Fruit fly (Drosophila melanogaster): Measurements from ENCODE around the gene GstO1.

Gene GstO1

dm6 chr3L:8529701-8530100, 5.0 kb upstream of the GstO1 start:
- TF ChIP-seq cnc (optimal IDR thresholded peaks at IDR 0.05) (no peak), CG11617 (GFP tag; optimal IDR thresholded peaks at IDR 0.05) (no peak), ovo (GFP tag; optimal IDR thresholded peaks at IDR 0.05) (no peak), CG7101 (tag; optimal IDR thresholded peaks at IDR 0.05) (no peak), pad (GFP tag; optimal IDR thresholded peaks at IDR 0.05) (no peak), CG12768 (GFP tag; optimal IDR thresholded peaks at IDR 0.05) (no peak), CG1620 (GFP tag; optimal IDR thresholded peaks at IDR 0.05) (no peak), CG7045 (GFP tag; optimal IDR thresholded peaks at IDR 0.05) (no peak), kay (GFP tag; ENCODE audit: borderline replicate concordance) (no peak), cic (GFP tag; optimal IDR thresholded peaks at IDR 0.05) (no peak)

DNA sequence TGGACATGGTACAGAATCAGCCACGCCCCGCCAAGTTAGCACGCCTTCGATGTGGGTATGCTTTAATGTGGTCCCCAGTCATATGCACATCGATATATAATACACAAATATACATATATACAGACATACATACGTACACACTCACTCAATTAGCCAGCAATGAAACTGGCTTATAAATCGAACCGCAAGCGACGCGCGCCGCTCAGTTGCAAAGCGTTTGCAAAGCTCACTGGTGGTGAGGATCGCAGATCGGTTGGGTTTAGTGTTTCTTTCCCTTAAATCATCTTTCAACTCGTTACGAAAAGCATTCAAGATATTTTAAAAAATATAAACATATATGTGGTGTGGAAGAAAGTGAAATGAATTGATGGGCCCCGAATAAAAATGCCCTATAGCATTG, 3.9 kb upstream of the GstO1 start:
- peak; percentile 4 for TF ChIP-seq bab1 (GFP tag; optimal IDR thresholded peaks at IDR 0.05)
- TF ChIP-seq Hr96 (GFP tag; optimal IDR thresholded peaks at IDR 0.05), result no peak

DNA sequence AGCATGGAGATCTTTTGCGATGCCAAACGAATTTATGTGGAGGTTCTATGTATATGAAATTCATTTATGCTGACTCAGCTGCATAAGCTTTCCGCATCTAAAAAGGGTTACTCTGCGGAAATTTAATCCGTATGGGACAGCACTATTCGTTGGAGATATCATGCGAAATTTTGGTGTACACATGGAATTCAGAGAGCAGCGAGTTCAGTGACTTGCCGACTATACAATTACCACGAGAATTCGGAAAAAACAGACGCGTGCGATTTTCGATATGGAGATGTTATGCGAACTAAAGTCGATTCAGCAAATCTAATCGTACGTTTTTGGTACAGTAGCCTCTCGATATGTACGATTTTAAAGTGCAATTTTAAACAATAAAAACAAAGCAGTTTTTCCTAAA, 3.2 kb upstream of the GstO1 start:
- TF ChIP-seq tj (GFP tag; optimal IDR thresholded peaks at IDR 0.05) (peak; percentile 97), Mnt (GFP tag; optimal IDR thresholded peaks at IDR 0.05) (no peak)

- TF ChIP-seq cic (GFP tag; optimal IDR thresholded peaks at IDR 0.05) (peak; percentile 18), CG12768 (GFP tag; optimal IDR thresholded peaks at IDR 0.05) (no peak), tj (GFP tag; optimal IDR thresholded peaks at IDR 0.05) (no peak), Mnt (GFP tag; optimal IDR thresholded peaks at IDR 0.05) (peak; percentile 53), kay (GFP tag; ENCODE audit: borderline replicate concordance) (peak; percentile 92), CG1620 (GFP tag; optimal IDR thresholded peaks at IDR 0.05) (no peak), CG33017 (tag; optimal IDR thresholded peaks at IDR 0.05) (no peak), ovo (GFP tag; optimal IDR thresholded peaks at IDR 0.05) (peak; percentile 74), CG5204 (GFP tag; optimal IDR thresholded peaks at IDR 0.05) (no peak), cnc (optimal IDR thresholded peaks at IDR 0.05) (no peak), CG14711 (tag; optimal IDR thresholded peaks at IDR 0.05) (no peak), Hr96 (GFP tag; optimal IDR thresholded peaks at IDR 0.05) (no peak), toe (GFP tag; optimal IDR thresholded peaks at IDR 0.05) (no peak), CG7045 (GFP tag; optimal IDR thresholded peaks at IDR 0.05) (peak; percentile 7), Crg-1 (GFP tag; optimal IDR thresholded peaks at IDR 0.05) (peak; percentile 8), bab1 (GFP tag; optimal IDR thresholded peaks at IDR 0.05) (no peak), CG11617 (GFP tag; optimal IDR thresholded peaks at IDR 0.05) (no peak)
Observed at dm6 chr3L:8525691-8526421, 1.2 kb upstream of the GstO1 start.

- TF ChIP-seq Mnt (GFP tag; optimal IDR thresholded peaks at IDR 0.05) (peak; percentile 24), cic (GFP tag; optimal IDR thresholded peaks at IDR 0.05) (peak; percentile 35), CG7101 (tag; optimal IDR thresholded peaks at IDR 0.05) (peak; percentile 3), bab1 (GFP tag; optimal IDR thresholded peaks at IDR 0.05) (peak; percentile 73), tj (GFP tag; optimal IDR thresholded peaks at IDR 0.05) (peak; percentile 36), CG5204 (GFP tag; optimal IDR thresholded peaks at IDR 0.05) (no peak), cnc (optimal IDR thresholded peaks at IDR 0.05) (peak in 1 of 2 experiments; percentile 47), CG12768 (GFP tag; optimal IDR thresholded peaks at IDR 0.05) (peak; percentile 27), CG33017 (tag; optimal IDR thresholded peaks at IDR 0.05) (peak; percentile 54), Crg-1 (GFP tag; optimal IDR thresholded peaks at IDR 0.05) (no peak)
Observed at dm6 chr3L:8523257-8523656, 1.4 kb downstream of the GstO1 start, which contains the start of gene GstO2. TSS of gene GstO2 (minus strand) at chr3L:8523501.

DNA sequence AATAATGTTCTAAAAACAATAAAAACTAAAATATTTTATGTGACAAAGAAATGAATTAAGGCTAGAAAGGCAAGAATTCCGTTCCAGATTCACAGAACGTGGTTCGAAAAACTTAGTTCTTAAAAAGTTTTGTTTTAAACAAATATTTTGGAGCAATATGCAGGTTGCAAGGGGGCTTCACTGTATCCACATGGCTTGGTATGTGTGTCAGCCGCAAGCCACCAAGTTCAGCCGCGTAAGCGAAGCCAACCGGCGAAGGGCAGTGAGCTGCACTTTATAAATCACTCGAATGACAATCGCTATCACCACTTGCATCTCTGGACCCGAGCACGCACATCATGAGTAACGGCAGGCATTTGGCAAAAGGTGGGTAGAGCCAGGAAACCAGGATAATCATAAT, 4.4 kb downstream of the GstO1 start, which contains the start of gene se:
Gene se (plus strand): TSS at position 301 of the 400 bp plus-strand sequence.
- TF ChIP-seq CG5204 (GFP tag; optimal IDR thresholded peaks at IDR 0.05) (no peak), CG11617 (GFP tag; optimal IDR thresholded peaks at IDR 0.05) (no peak), Hr96 (GFP tag; optimal IDR thresholded peaks at IDR 0.05) (no peak), tj (GFP tag; optimal IDR thresholded peaks at IDR 0.05) (no peak), toe (GFP tag; optimal IDR thresholded peaks at IDR 0.05) (no peak), kay (GFP tag; ENCODE audit: borderline replicate concordance) (no peak), Crg-1 (GFP tag; optimal IDR thresholded peaks at IDR 0.05) (no peak), Mnt (GFP tag; optimal IDR thresholded peaks at IDR 0.05) (no peak), pad (GFP tag; optimal IDR thresholded peaks at IDR 0.05) (no peak)

DNA sequence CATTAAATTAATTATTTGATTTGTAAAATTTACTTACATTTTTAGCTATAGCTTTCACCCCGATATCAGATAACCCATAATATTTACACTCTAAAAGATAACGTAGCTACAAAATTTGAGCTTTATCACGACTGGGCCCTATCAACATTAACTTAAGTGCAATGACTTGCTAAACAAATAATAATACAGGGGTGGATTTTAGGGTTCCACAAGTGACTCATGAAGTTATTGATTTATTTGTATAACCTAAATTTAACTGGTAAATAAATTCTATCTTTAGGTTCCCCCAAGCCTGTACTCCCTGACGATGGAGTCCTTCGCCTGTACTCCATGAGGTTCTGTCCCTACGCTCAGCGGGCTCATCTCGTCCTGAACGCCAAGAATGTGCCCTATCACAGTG, 5.4 kb downstream of the GstO1 start:
- TF ChIP-seq CG1620 (GFP tag; optimal IDR thresholded peaks at IDR 0.05) (no peak), pad (GFP tag; optimal IDR thresholded peaks at IDR 0.05) (peak; percentile 17), cnc (optimal IDR thresholded peaks at IDR 0.05) (peak; percentile 62 to 97), CG14711 (tag; optimal IDR thresholded peaks at IDR 0.05) (peak; percentile 7), CG33017 (tag; optimal IDR thresholded peaks at IDR 0.05) (peak; percentile 37), Mnt (GFP tag; optimal IDR thresholded peaks at IDR 0.05) (no peak), CG7045 (GFP tag; optimal IDR thresholded peaks at IDR 0.05) (peak; percentile 19), Crg-1 (GFP tag; optimal IDR thresholded peaks at IDR 0.05) (peak; percentile 7), Hr96 (GFP tag; optimal IDR thresholded peaks at IDR 0.05) (no peak), CG11617 (GFP tag; optimal IDR thresholded peaks at IDR 0.05) (peak; percentile 24), CG5204 (GFP tag; optimal IDR thresholded peaks at IDR 0.05) (no peak), toe (GFP tag; optimal IDR thresholded peaks at IDR 0.05) (no peak), CG7101 (tag; optimal IDR thresholded peaks at IDR 0.05) (peak; percentile 36), ovo (GFP tag; optimal IDR thresholded peaks at IDR 0.05) (no peak), CG12768 (GFP tag; optimal IDR thresholded peaks at IDR 0.05) (no peak), kay (GFP tag; ENCODE audit: borderline replicate concordance) (peak; percentile 93), Clk (GFP tag; optimal IDR thresholded peaks at IDR 0.05) (peak; percentile 29), tj (GFP tag; optimal IDR thresholded peaks at IDR 0.05) (no peak), cic (GFP tag; optimal IDR thresholded peaks at IDR 0.05) (peak; percentile 18), bab1 (GFP tag; optimal IDR thresholded peaks at IDR 0.05) (no peak)
